Fruit fly (Drosophila melanogaster) whole organism, wandering third instar larva: ENCODE measurements around the gene RabX6.

ENCODE experiments used
- Abd-B ChIP-seq: fragments of >200 bp; optimal IDR thresholded peaks from 2 replicates; lab custom pipeline; 2017; ENCODE audit warnings: missing biosample characterization, missing genetic modification characterization
- CG9705 ChIP-seq: fragments of 200-800 bp; sonication (Bioruptor generic); optimal IDR thresholded peaks from 2 replicates; lab custom pipeline; 2018; ENCODE audit warnings: missing biosample characterization, mild to moderate bottlenecking, missing genetic modification characterization
- CrebA ChIP-seq: fragments of 200-800 bp; sonication (Bioruptor generic); optimal IDR thresholded peaks from 2 replicates; lab custom pipeline; 2016; ENCODE audit warnings: missing biosample characterization, mild to moderate bottlenecking, missing genetic modification characterization, borderline replicate concordance
- Dfd ChIP-seq: fragments of >200 bp; optimal IDR thresholded peaks from 2 replicates; lab custom pipeline; 2017; ENCODE audit warnings: missing biosample characterization, missing genetic modification characterization
- Dif ChIP-seq: fragments of 200-275, 200-300 bp; sonication (Bioruptor generic); optimal IDR thresholded peaks from 2 replicates; lab custom pipeline; 2018; ENCODE audit warnings: missing biosample characterization, missing genetic modification characterization; ENCODE audit not compliant: partially characterized antibody
- GATAd ChIP-seq: sonication (Bioruptor generic); optimal IDR thresholded peaks from 2 replicates; lab custom pipeline; 2016; ENCODE audit warnings: missing biosample characterization, missing genetic modification characterization
- Hnf4 ChIP-seq: fragments of 200-800 bp; sonication (Bioruptor generic); optimal IDR thresholded peaks from 2 replicates; lab custom pipeline; 2016; ENCODE audit warnings: missing biosample characterization, mild to moderate bottlenecking, missing genetic modification characterization
- Hr78 ChIP-seq: fragments of >200 bp; optimal IDR thresholded peaks from 2 replicates; lab custom pipeline; 2017; ENCODE audit warnings: missing biosample characterization, missing genetic modification characterization
- Hr83 ChIP-seq: fragments of 200-300 bp; sonication (Bioruptor generic); optimal IDR thresholded peaks from 2 replicates; lab custom pipeline; 2016; ENCODE audit warnings: missing biosample characterization, mild to moderate bottlenecking, missing genetic modification characterization, moderate library complexity; ENCODE audit not compliant: poor library complexity, severe bottlenecking
- Jra ChIP-seq: sonication (Bioruptor generic); optimal IDR thresholded peaks from 2 replicates; lab custom pipeline; 2016; ENCODE audit warnings: missing biosample characterization, missing genetic modification characterization
- Mio ChIP-seq: sonication (Bioruptor generic); optimal IDR thresholded peaks from 2 replicates; lab custom pipeline; 2016; ENCODE audit warnings: missing biosample characterization, missing genetic modification characterization
- Myc ChIP-seq: fragments of >200 bp; optimal IDR thresholded peaks from 2 replicates; lab custom pipeline; 2017
- N ChIP-seq: fragments of >200 bp; optimal IDR thresholded peaks from 2 replicates; lab custom pipeline; 2018; ENCODE audit warnings: missing biosample characterization, missing external identifiers, missing genetic modification characterization
- OdsH ChIP-seq: fragments of 200-800 bp; sonication (Bioruptor generic); optimal IDR thresholded peaks from 2 replicates; lab custom pipeline; 2016; ENCODE audit warnings: missing biosample characterization, mild to moderate bottlenecking, missing genetic modification characterization
- Rel ChIP-seq, 2 experiments: fragments of 200-800 bp; sonication (Bioruptor generic) in 1 of 2; optimal IDR thresholded peaks; 2 replicates in 1 of 2; 3 replicates in 1 of 2; lab custom pipeline; 2016 to 2019; ENCODE audit warnings: mild to moderate bottlenecking in 2 of 2, missing biosample characterization in 2 of 2, missing genetic modification characterization in 2 of 2, moderate library complexity in 1 of 2
- Sp1 ChIP-seq: fragments of 200-800 bp; sonication (Bioruptor generic); optimal IDR thresholded peaks from 3 replicates; lab custom pipeline; 2019; ENCODE audit warnings: missing biosample characterization, mild to moderate bottlenecking, missing genetic modification characterization, moderate library complexity
- Vsx2 ChIP-seq: fragments of 200-300, 225-300 bp; sonication (Bioruptor generic); optimal IDR thresholded peaks from 2 replicates; lab custom pipeline; 2018; ENCODE audit warnings: missing biosample characterization, missing genetic modification characterization; ENCODE audit not compliant: partially characterized antibody
- br ChIP-seq: fragments of 200-800 bp; sonication (Bioruptor generic); optimal IDR thresholded peaks from 2 replicates; lab custom pipeline; 2016; ENCODE audit warnings: missing biosample characterization, missing genetic modification characterization
- brk ChIP-seq: fragments of 200-800 bp; sonication (Bioruptor generic); optimal IDR thresholded peaks from 2 replicates; lab custom pipeline; 2016; ENCODE audit warnings: missing biosample characterization, mild to moderate bottlenecking, missing genetic modification characterization
- dl ChIP-seq, 2 experiments: fragments of 175-275, 200-275 bp in 1 of 2; fragments of 200-275 bp in 1 of 2; sonication (Bioruptor generic); optimal IDR thresholded peaks; lab custom pipeline; 2018; ENCODE audit warnings: mild to moderate bottlenecking in 2 of 2, missing biosample characterization in 2 of 2, missing genetic modification characterization in 2 of 2, moderate library complexity in 2 of 2; ENCODE audit not compliant: partially characterized antibody in 2 of 2, insufficient read depth in 1 of 2
- dmrt93B ChIP-seq: fragments of 200-800 bp; sonication (Bioruptor generic); optimal IDR thresholded peaks from 2 replicates; lab custom pipeline; 2018; ENCODE audit warnings: missing biosample characterization, mild to moderate bottlenecking, missing genetic modification characterization
- dsf ChIP-seq: sonication (Bioruptor generic); optimal IDR thresholded peaks from 2 replicates; lab custom pipeline; 2016; ENCODE audit warnings: missing biosample characterization, missing genetic modification characterization, borderline replicate concordance
- ey ChIP-seq: fragments of 200-800 bp; sonication (Bioruptor generic); optimal IDR thresholded peaks from 2 replicates; lab custom pipeline; 2016; ENCODE audit warnings: missing biosample characterization, missing genetic modification characterization
- foxo ChIP-seq, 2 experiments: fragments of 200-800 bp; sonication (Bioruptor generic); optimal IDR thresholded peaks; 2 replicates in 1 of 2; 3 replicates in 1 of 2; lab custom pipeline; 2016 to 2017; ENCODE audit warnings: missing biosample characterization in 2 of 2, missing genetic modification characterization in 2 of 2
- fru ChIP-seq: fragments of 200-800 bp; sonication (Bioruptor generic); optimal IDR thresholded peaks from 3 replicates; lab custom pipeline; 2016; ENCODE audit warnings: missing biosample characterization, mild to moderate bottlenecking, missing genetic modification characterization
- h ChIP-seq: fragments of 200-800 bp; sonication (Bioruptor generic); optimal IDR thresholded peaks from 3 replicates; lab custom pipeline; 2016; ENCODE audit warnings: missing biosample characterization, mild to moderate bottlenecking, missing genetic modification characterization
- jim ChIP-seq: fragments of 175-275, 200-325 bp; sonication (Bioruptor generic); optimal IDR thresholded peaks from 2 replicates; lab custom pipeline; 2016; ENCODE audit warnings: missing biosample characterization, mild to moderate bottlenecking, missing genetic modification characterization
- lola ChIP-seq: fragments of >200 bp; optimal IDR thresholded peaks from 2 replicates; lab custom pipeline; 2017; ENCODE audit warnings: missing biosample characterization, missing genetic modification characterization
- psq ChIP-seq: fragments of 200-800 bp; sonication (Bioruptor generic); optimal IDR thresholded peaks from 3 replicates; lab custom pipeline; 2017; ENCODE audit warnings: missing biosample characterization, mild to moderate bottlenecking, missing genetic modification characterization, moderate library complexity
- rgr ChIP-seq: fragments of 200-800 bp; sonication (Bioruptor generic); optimal IDR thresholded peaks from 3 replicates; lab custom pipeline; 2016; ENCODE audit warnings: missing biosample characterization, mild to moderate bottlenecking, missing genetic modification characterization
- sage ChIP-seq: fragments of 200-800 bp; sonication (Bioruptor generic); optimal IDR thresholded peaks from 2 replicates; lab custom pipeline; 2016; ENCODE audit warnings: missing biosample characterization, mild to moderate bottlenecking, missing genetic modification characterization
- sv ChIP-seq: fragments of 200-800 bp; sonication (Bioruptor generic); optimal IDR thresholded peaks from 3 replicates; lab custom pipeline; 2016; ENCODE audit warnings: missing biosample characterization, missing genetic modification characterization
- tai ChIP-seq: sonication (Bioruptor generic); optimal IDR thresholded peaks from 2 replicates; lab custom pipeline; 2016; ENCODE audit warnings: missing biosample characterization, missing genetic modification characterization
- woc ChIP-seq: sonication (Bioruptor generic); optimal IDR thresholded peaks from 2 replicates; lab custom pipeline; 2016; ENCODE audit warnings: missing biosample characterization, mild to moderate bottlenecking, missing genetic modification characterization

RabX6 gene

DNA sequence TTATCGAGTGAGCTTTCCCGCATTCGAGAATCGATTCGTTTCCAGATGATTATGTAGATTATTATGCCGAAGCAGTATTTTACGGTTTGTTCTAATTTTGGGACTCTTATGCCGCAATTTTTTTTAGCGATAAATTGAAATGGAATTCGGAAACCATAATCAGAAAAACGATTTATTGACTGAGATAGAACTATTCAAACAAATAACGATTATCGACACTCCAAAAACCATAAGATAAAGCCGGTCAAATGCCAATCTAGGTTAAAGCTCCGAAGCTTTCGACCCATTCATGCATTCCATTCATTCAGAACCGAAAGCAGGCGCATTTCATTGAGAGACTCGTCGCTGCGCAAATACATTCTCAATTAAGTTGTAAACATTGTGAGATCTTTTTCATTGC is 42.8 kb upstream of the RabX6 start:
- TF ChIP-seq lola (no peak), Hr83 (GFP tag; lab: Kevin White, UChicago) (no peak), foxo (GFP tag; optimal IDR thresholded peaks at IDR 0.05; lab: Kevin White, UChicago) (no peak), Sp1 (GFP tag; lab: Kevin White, UChicago) (no peak), N (no peak), woc (GFP tag; lab: Kevin White, UChicago) (no peak), tai (GFP tag; lab: Kevin White, UChicago) (no peak), Mio (GFP tag; lab: Kevin White, UChicago) (no peak), Myc (lab: Kevin White, UChicago) (no peak), brk (GFP tag; lab: Kevin White, UChicago) (no peak), jim (GFP tag; lab: Kevin White, UChicago) (no peak), br (GFP tag; lab: Kevin White, UChicago) (no peak), rgr (GFP tag; lab: Kevin White, UChicago) (no peak), Rel (GFP tag; optimal IDR thresholded peaks at IDR 0.05; lab: Kevin White, UChicago) (no peak), Rel (tag; optimal IDR thresholded peaks at IDR 0.05; lab: Kevin White, UChicago) (no peak), sage (GFP tag; lab: Kevin White, UChicago) (no peak), sv (no peak), dmrt93B (GFP tag; lab: Kevin White, UChicago) (no peak), CrebA (GFP tag; lab: Kevin White, UChicago) (no peak)

- TF ChIP-seq dmrt93B (GFP tag; lab: Kevin White, UChicago) (no peak), Hr83 (GFP tag; lab: Kevin White, UChicago) (peak; percentile 28), br (GFP tag; lab: Kevin White, UChicago) (no peak), Abd-B (GFP tag; lab: Kevin White, UChicago) (no peak), foxo (GFP tag; optimal IDR thresholded peaks at IDR 0.05; lab: Kevin White, UChicago) (no peak), Dif (GFP tag; lab: Kevin White, UChicago) (peak; percentile 68), dsf (no peak), lola (no peak), sage (GFP tag; lab: Kevin White, UChicago) (no peak), Mio (GFP tag; lab: Kevin White, UChicago) (no peak), OdsH (GFP tag; lab: Kevin White, UChicago) (no peak), dl (GFP tag; optimal IDR thresholded peaks at IDR 0.05; lab: Kevin White, UChicago; ENCODE audit: insufficient read depth in 1 of 2, partially characterized antibody in 2 of 2) (no peak), psq (GFP tag; lab: Kevin White, UChicago) (no peak), jim (GFP tag; lab: Kevin White, UChicago) (no peak), GATAd (GFP tag; lab: Kevin White, UChicago) (no peak), fru (GFP tag; lab: Kevin White, UChicago) (no peak), h (GFP tag; lab: Kevin White, UChicago) (no peak), Myc (lab: Kevin White, UChicago) (peak; percentile 25), Dfd (GFP tag; lab: Kevin White, UChicago) (no peak), Rel (GFP tag; optimal IDR thresholded peaks at IDR 0.05; lab: Kevin White, UChicago) (no peak), Rel (tag; optimal IDR thresholded peaks at IDR 0.05; lab: Kevin White, UChicago) (peak; percentile 93), Jra (no peak)
Measured at dm6 chr3L:648155-649024, 41.9 kb upstream of the RabX6 start, which contains the start of gene Gale. TSS of gene Gale (plus strand) at chr3L:648555.

DNA sequence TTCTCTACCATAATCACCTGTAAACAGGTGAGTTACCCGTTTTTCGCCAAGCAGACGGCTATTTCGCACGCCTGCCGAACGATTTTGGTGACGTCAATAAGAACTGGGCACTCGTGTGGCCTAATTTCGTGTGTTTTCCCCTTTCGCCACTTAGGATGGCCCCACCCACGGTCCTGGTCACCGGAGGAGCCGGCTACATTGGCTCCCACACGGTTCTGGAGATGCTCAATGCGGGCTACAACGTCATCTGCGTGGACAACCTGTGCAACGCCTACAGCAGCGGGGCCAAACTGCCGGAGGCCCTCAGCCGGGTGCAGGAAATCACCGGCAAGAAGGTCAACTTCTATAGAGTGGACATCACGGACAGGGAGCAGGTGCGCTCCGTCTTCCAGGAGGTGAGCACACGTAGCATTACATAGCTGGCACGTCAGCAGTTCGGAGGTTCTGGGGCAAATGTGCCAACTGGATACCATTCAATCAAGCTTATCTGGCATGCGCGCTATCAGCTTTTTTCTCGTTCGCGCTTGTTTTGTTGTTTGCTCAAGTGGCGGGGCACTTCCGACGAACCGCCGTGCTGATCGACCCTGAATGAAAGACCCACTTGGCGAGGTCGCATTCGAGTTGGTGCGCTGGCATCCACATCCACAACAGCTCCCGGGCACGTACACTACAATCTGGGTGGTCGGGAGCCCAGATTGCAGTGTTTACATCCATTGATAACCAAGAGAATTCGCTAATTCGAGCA is 41.1 kb upstream of the RabX6 start:
- TF ChIP-seq CrebA (GFP tag; lab: Kevin White, UChicago) (no peak), jim (GFP tag; lab: Kevin White, UChicago) (no peak), Hnf4 (GFP tag; lab: Kevin White, UChicago) (no peak), fru (GFP tag; lab: Kevin White, UChicago) (no peak), Myc (lab: Kevin White, UChicago) (no peak), CG9705 (no peak), OdsH (GFP tag; lab: Kevin White, UChicago) (no peak), ey (no peak), Sp1 (GFP tag; lab: Kevin White, UChicago) (no peak), dl (GFP tag; optimal IDR thresholded peaks at IDR 0.05; lab: Kevin White, UChicago; ENCODE audit: insufficient read depth in 1 of 2, partially characterized antibody in 2 of 2) (no peak), N (no peak), Vsx2 (no peak), Hr83 (GFP tag; lab: Kevin White, UChicago) (no peak), Dif (GFP tag; lab: Kevin White, UChicago) (no peak), GATAd (GFP tag; lab: Kevin White, UChicago) (no peak), Hr78 (no peak), Abd-B (GFP tag; lab: Kevin White, UChicago) (no peak), rgr (GFP tag; lab: Kevin White, UChicago) (no peak)
- TF ChIP-seq, all 38 proteins: peak for 0
